Worm (Caenorhabditis elegans): Measurements from ENCODE around the gene Y75B12B.11.

DNA sequence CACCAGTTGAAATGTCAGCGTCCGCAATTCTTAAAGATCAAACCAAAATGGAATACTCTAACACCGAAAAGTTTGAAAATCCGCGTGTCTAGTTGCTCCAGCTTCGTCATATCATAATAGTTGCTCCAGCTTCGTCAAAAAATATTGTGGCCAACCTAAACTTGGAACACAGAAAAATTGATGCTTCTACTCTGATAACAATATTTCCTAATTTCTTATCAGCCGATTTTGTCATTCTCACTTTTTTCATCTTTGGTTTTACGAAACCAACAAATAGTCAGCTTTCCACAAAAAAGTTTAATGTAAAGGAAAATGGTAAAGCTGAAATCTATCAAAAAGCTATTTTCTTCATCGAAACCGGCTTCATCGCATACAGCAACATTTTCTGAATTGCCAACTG lies 8.7 kb upstream of the Y75B12B.11 start, which contains the start of gene fbxa-84:
- no peak for TF ChIP-seq unc-62 (GFP tag; optimal IDR thresholded peaks at IDR 0.05)
- no peak for TF ChIP-seq nhr-12 (tag; optimal IDR thresholded peaks at IDR 0.05)
- TF ChIP-seq hlh-1 (tag; optimal IDR thresholded peaks at IDR 0.05), result no peak
- no peak for TF ChIP-seq blmp-1 (tag; optimal IDR thresholded peaks at IDR 0.05)
- no peak for TF ChIP-seq ces-1 (GFP tag; optimal IDR thresholded peaks at IDR 0.05)
- no peak for TF ChIP-seq mep-1 (tag; optimal IDR thresholded peaks at IDR 0.05)
